Fruit fly (Drosophila melanogaster) whole organism, embryonic: ENCODE measurements around the gene CG15602.

Experiments used
- Ada2b ChIP-seq: fragments of 200-800 bp; sonication (Bioruptor generic); IDR thresholded peaks from 2 replicates; pipeline ENCODE4 v1.3.6; 2022; ENCODE audit warnings: missing biosample characterization, missing genetic modification characterization
- Asciz ChIP-seq: fragments of 200-800 bp; sonication (Bioruptor generic); optimal IDR thresholded peaks from 2 replicates; lab custom pipeline; 2017; ENCODE audit warnings: missing biosample characterization, mild to moderate bottlenecking, missing genetic modification characterization, missing genetic modification reagents
- B-H2 ChIP-seq: fragments of 200-800 bp; sonication (Bioruptor generic); optimal IDR thresholded peaks from 2 replicates; lab custom pipeline; 2018; ENCODE audit warnings: missing biosample characterization, mild to moderate bottlenecking, missing genetic modification characterization
- Blimp-1 ChIP-seq: fragments of 200-800 bp; sonication (Bioruptor generic); optimal IDR thresholded peaks from 3 replicates; lab custom pipeline; 2018; ENCODE audit warnings: missing biosample characterization, missing genetic modification characterization, mild to moderate bottlenecking, moderate library complexity, missing genetic modification reagents
- CG10979 ChIP-seq: fragments of 200-800 bp; sonication (Bioruptor generic); optimal IDR thresholded peaks from 2 replicates; lab custom pipeline; 2018; ENCODE audit warnings: missing biosample characterization, mild to moderate bottlenecking, missing genetic modification characterization, moderate library complexity
- CG11560 ChIP-seq: fragments of 200-800 bp; sonication (Bioruptor generic); IDR thresholded peaks from 3 replicates; pipeline ENCODE4 v1.3.6; 2022; ENCODE audit warnings: missing biosample characterization, missing genetic modification characterization
- CG12769 ChIP-seq: fragments of 200-800 bp; sonication (Bioruptor generic); optimal IDR thresholded peaks from 2 replicates; lab custom pipeline; 2019; ENCODE audit warnings: missing biosample characterization, mild to moderate bottlenecking, missing genetic modification characterization, moderate library complexity
- CG15479 ChIP-seq: fragments of 200-800 bp; sonication (Bioruptor generic); optimal IDR thresholded peaks from 3 replicates; lab custom pipeline; 2019; ENCODE audit warnings: missing biosample characterization, mild to moderate bottlenecking, missing genetic modification characterization, moderate library complexity
- CG18262 ChIP-seq: fragments of 200-800 bp; optimal IDR thresholded peaks from 3 replicates; lab custom pipeline; 2019; ENCODE audit warnings: missing biosample characterization, mild to moderate bottlenecking, missing genetic modification characterization, moderate library complexity
- CG2199 ChIP-seq: fragments of 200-800 bp; sonication (Bioruptor generic); IDR thresholded peaks from 3 replicates; pipeline ENCODE4 v1.3.6; 2022; ENCODE audit warnings: missing biosample characterization, missing genetic modification characterization
- CG31388 ChIP-seq: fragments of 200-800 bp; sonication (Bioruptor generic); optimal IDR thresholded peaks from 2 replicates; lab custom pipeline; 2016; ENCODE audit warnings: missing biosample characterization, missing genetic modification characterization
- CG3847 ChIP-seq: fragments of 200-800 bp; sonication (Bioruptor generic); IDR thresholded peaks from 2 replicates; pipeline ENCODE4 v1.3.6; 2022; ENCODE audit warnings: missing biosample characterization, missing genetic modification characterization
- CG6813 ChIP-seq: fragments of 200-800 bp; sonication (Bioruptor generic); optimal IDR thresholded peaks from 2 replicates; lab custom pipeline; 2017; ENCODE audit warnings: missing biosample characterization, missing genetic modification characterization, mild to moderate bottlenecking, moderate library complexity, missing genetic modification reagents
- D19A ChIP-seq: fragments of 200-800 bp; optimal IDR thresholded peaks from 3 replicates; lab custom pipeline; 2019; ENCODE audit warnings: missing biosample characterization, mild to moderate bottlenecking, missing genetic modification characterization, moderate library complexity
- Elba2 ChIP-seq: fragments of 200-800 bp; sonication (Bioruptor generic); optimal IDR thresholded peaks from 3 replicates; lab custom pipeline; 2016; ENCODE audit warnings: missing biosample characterization, missing genetic modification characterization
- Fer2 ChIP-seq: fragments of 200-800 bp; sonication (Bioruptor generic); optimal IDR thresholded peaks from 2 replicates; lab custom pipeline; 2018; ENCODE audit warnings: missing biosample characterization, mild to moderate bottlenecking, missing genetic modification characterization, moderate library complexity
- Gug ChIP-seq: fragments of 200-800 bp; sonication (Bioruptor generic); IDR thresholded peaks from 4 replicates; pipeline ENCODE4 v1.3.6; 2022; ENCODE audit warnings: missing biosample characterization, missing genetic modification characterization
- H15 ChIP-seq: fragments of 200-800 bp; sonication (Bioruptor generic); IDR thresholded peaks from 3 replicates; pipeline ENCODE4 v1.3.6; 2022; ENCODE audit warnings: missing biosample characterization, missing genetic modification characterization
- Med ChIP-seq: fragments of 200-800 bp; sonication (Bioruptor generic); peaks from one replicate; lab custom pipeline; 2016; ENCODE audit warnings: missing biosample characterization, missing genetic modification characterization, mild to moderate bottlenecking, inconsistent platforms, moderate library complexity
- Stat92E ChIP-seq, 3 experiments: fragments of >200 bp in 2 of 3; fragments of 200-800 bp in 1 of 3; sonication (Bioruptor generic) in 1 of 3; optimal IDR thresholded peaks; 2 replicates each; lab custom pipeline; 2017 to 2019; ENCODE audit warnings: missing biosample characterization in 3 of 3, missing genetic modification characterization in 3 of 3, mild to moderate bottlenecking in 1 of 3, moderate library complexity in 1 of 3
- ac ChIP-seq: fragments of 200-800 bp; sonication (Bioruptor generic); optimal IDR thresholded peaks from 3 replicates; lab custom pipeline; 2017; ENCODE audit warnings: missing biosample characterization, mild to moderate bottlenecking, missing genetic modification characterization
- cg ChIP-seq: fragments of 200-800 bp; sonication (Bioruptor generic); optimal IDR thresholded peaks from 3 replicates; lab custom pipeline; 2019; ENCODE audit warnings: missing biosample characterization, mild to moderate bottlenecking, missing genetic modification characterization, moderate library complexity
- chinmo ChIP-seq: fragments of 200-800 bp; sonication (Bioruptor generic); IDR thresholded peaks from 4 replicates; pipeline ENCODE4 v1.3.6; 2022; ENCODE audit warnings: missing biosample characterization, missing genetic modification characterization; ENCODE audit not compliant: partially characterized antibody
- fd3F ChIP-seq: fragments of 200-800 bp; sonication (Bioruptor generic); optimal IDR thresholded peaks from 2 replicates; lab custom pipeline; 2018; ENCODE audit warnings: missing biosample characterization, mild to moderate bottlenecking, missing genetic modification characterization, moderate library complexity
- gsb ChIP-seq: fragments of 200-800 bp; sonication (Bioruptor generic); IDR thresholded peaks from 2 replicates; pipeline ENCODE4 v1.3.6; 2022; ENCODE audit warnings: missing biosample characterization, missing genetic modification characterization
- insv ChIP-seq, 2 experiments: fragments of 200-800 bp; sonication (Bioruptor generic); optimal IDR thresholded peaks; 3 replicates each; lab custom pipeline; 2016 to 2018; ENCODE audit warnings: missing biosample characterization in 2 of 2, missing genetic modification characterization in 2 of 2
- nerfin-1 ChIP-seq: fragments of 200-800 bp; sonication (Bioruptor generic); optimal IDR thresholded peaks from 3 replicates; lab custom pipeline; 2019; ENCODE audit warnings: missing biosample characterization, mild to moderate bottlenecking, missing genetic modification characterization, moderate library complexity
- nom ChIP-seq: fragments of 200-800 bp; sonication (Bioruptor generic); optimal IDR thresholded peaks from 2 replicates; lab custom pipeline; 2017; ENCODE audit warnings: missing biosample characterization, missing genetic modification characterization, mild to moderate bottlenecking, moderate library complexity, missing genetic modification reagents
- prd ChIP-seq, 3 experiments: fragments of >200 bp in 2 of 3; fragments of 200-800 bp in 1 of 3; sonication (Bioruptor generic) in 1 of 3; optimal IDR thresholded peaks in 2 of 3; IDR thresholded peaks in 1 of 3; 2 replicates in 2 of 3; 3 replicates in 1 of 3; pipeline versions ENCODE4 v1.3.6 to Lab custom; 2017 to 2022; ENCODE audit warnings: missing biosample characterization in 1 of 3, missing genetic modification characterization in 1 of 3
- pros ChIP-seq: fragments of 200-800 bp; sonication (Bioruptor generic); optimal IDR thresholded peaks from 3 replicates; lab custom pipeline; 2019; ENCODE audit warnings: missing biosample characterization, mild to moderate bottlenecking, missing genetic modification characterization, moderate library complexity
- row ChIP-seq: fragments of 200-800 bp; sonication (Bioruptor generic); IDR thresholded peaks from 3 replicates; pipeline ENCODE4 v1.3.6; 2022; ENCODE audit warnings: missing biosample characterization, missing genetic modification characterization
- sd ChIP-seq: fragments of 200-800 bp; sonication (Bioruptor generic); optimal IDR thresholded peaks from 3 replicates; lab custom pipeline; 2018; ENCODE audit warnings: missing biosample characterization, mild to moderate bottlenecking, missing genetic modification characterization, moderate library complexity
- sens ChIP-seq: fragments of 200-800 bp; sonication (Bioruptor generic); peaks from one replicate; lab custom pipeline; 2016; ENCODE audit warnings: missing biosample characterization, missing genetic modification characterization
- tin ChIP-seq: fragments of 200-800 bp; sonication (Bioruptor generic); optimal IDR thresholded peaks from 3 replicates; lab custom pipeline; 2016; ENCODE audit warnings: missing biosample characterization, missing genetic modification characterization
- z ChIP-seq: fragments of 200-800 bp; sonication (Bioruptor generic); IDR thresholded peaks from 3 replicates; pipeline ENCODE4 v1.3.6; 2022; ENCODE audit warnings: missing biosample characterization, missing genetic modification characterization

Gene CG15602

dm6 chrX:15813224-15813623, 14.0 kb downstream of the CG15602 start (continued):
- TF ChIP-seq cg (peak; percentile 93), prd (optimal IDR thresholded peaks at IDR 0.05; lab: Kevin White, UChicago) (no peak), prd (GFP tag; IDR thresholded peaks at IDR 0.05; lab: Robert Waterston, UW) (no peak), sd (peak; percentile 66), CG2199 (peak; percentile 83; the same call in 2 of the 3 replicates), Blimp-1 (GFP tag; lab: Kevin White, UChicago) (peak; percentile 33), Stat92E (GFP tag; optimal IDR thresholded peaks at IDR 0.05; lab: Kevin White, UChicago) (peak in 1 of 3 experiments; percentile 68), CG31388 (GFP tag; lab: Kevin White, UChicago) (no peak), fd3F (GFP tag; lab: Kevin White, UChicago) (no peak), D19A (tag; lab: Kevin White, UChicago) (peak; percentile 10), CG12769 (tag; lab: Kevin White, UChicago) (peak; percentile 50), tin (GFP tag; lab: Kevin White, UChicago) (no peak), z (0 out of 3 replicates have a peak, but pooled peaks have one; percentile 58), CG10979 (tag; lab: Kevin White, UChicago) (no peak), Med (GFP tag; lab: Kevin White, UChicago) (peak; percentile 48), Fer2 (no peak), nom (GFP tag; lab: Kevin White, UChicago) (peak; percentile 20), chinmo (GFP tag; lab: Robert Waterston, UW) (peak; percentile 75; the same call in 1 of the 4 replicates), insv (GFP tag; optimal IDR thresholded peaks at IDR 0.05; lab: Kevin White, UChicago) (peak in 1 of 2 experiments; percentile 5)

- TF ChIP-seq CG3847 (GFP tag; lab: Robert Waterston, UW): no peak
- TF ChIP-seq CG11560 (tag; lab: Robert Waterston, UW): no peak
- peak; percentile 58 for TF ChIP-seq cg
- TF ChIP-seq gsb (GFP tag; lab: Robert Waterston, UW): no peak
- peak; percentile 73 for TF ChIP-seq Blimp-1 (GFP tag; lab: Kevin White, UChicago)
- no peak for TF ChIP-seq Asciz
- TF ChIP-seq sd: peak; percentile 21
- TF ChIP-seq B-H2: no peak
Observed at dm6 chrX:15814485-15814884, 15.3 kb downstream of the CG15602 start.

dm6 chrX:15816127-15816526, 16.9 kb downstream of the CG15602 start:
- peak; percentile 13 for TF ChIP-seq CG18262 (tag; lab: Kevin White, UChicago)
- no peak for TF ChIP-seq CG15479 (GFP tag; lab: Kevin White, UChicago)
- no peak for TF ChIP-seq CG6813 (GFP tag; lab: Kevin White, UChicago)
- TF ChIP-seq Gug (GFP tag; lab: Robert Waterston, UW): no peak
- peak; percentile 98 for TF ChIP-seq D19A (tag; lab: Kevin White, UChicago)
- TF ChIP-seq Med (GFP tag; lab: Kevin White, UChicago): peak; percentile 58
- TF ChIP-seq row (GFP tag; lab: Robert Waterston, UW): peak; percentile 35; the same call in 1 of the 3 replicates
- TF ChIP-seq sens (GFP tag; lab: Kevin White, UChicago): peak; percentile 53
- no peak for TF ChIP-seq H15 (GFP tag; lab: Robert Waterston, UW)
- TF ChIP-seq, all 482 proteins: peak for 5

dm6 chrX:15816905-15817304, 17.7 kb downstream of the CG15602 start:
- TF ChIP-seq cg (peak; percentile 60), sd (peak; percentile 95), Elba2 (GFP tag; lab: Kevin White, UChicago) (peak; percentile 78), Ada2b (GFP tag; lab: Robert Waterston, UW) (no peak), ac (GFP tag; lab: Kevin White, UChicago) (no peak), pros (GFP tag; lab: Kevin White, UChicago) (peak; percentile 94), insv (GFP tag; optimal IDR thresholded peaks at IDR 0.05; lab: Kevin White, UChicago) (peak; percentile 46 to 94), nerfin-1 (tag; lab: Kevin White, UChicago) (peak; percentile 95), CG2199 (peak; percentile 62; the same call in 2 of the 3 replicates)
